Fruit fly (Drosophila melanogaster): ENCODE results near the gene Nlg3.

Gene Nlg3

dm6 chr3R:7522266-7522955 lies 116.8 kb downstream of the Nlg3 start (continued):
- TF ChIP-seq CG8089 (GFP tag; optimal IDR thresholded peaks at IDR 0.05): no peak
- no peak for TF ChIP-seq CG4282 (GFP tag; optimal IDR thresholded peaks at IDR 0.05)

Data from whole organism, embryonic.